Fruit fly (Drosophila melanogaster) whole organism, embryonic: ENCODE measurements around the gene CG15286.

Experiments
- CG10147 ChIP-seq: fragments of 200-800 bp; sonication (Bioruptor generic); optimal IDR thresholded peaks from 2 replicates; lab custom pipeline; 2019; ENCODE audit warnings: missing biosample characterization, mild to moderate bottlenecking, missing genetic modification characterization, moderate library complexity
- CG10431 ChIP-seq: fragments of 200-800 bp; sonication (Bioruptor generic); optimal IDR thresholded peaks from 3 replicates; lab custom pipeline; 2018; ENCODE audit warnings: missing biosample characterization, mild to moderate bottlenecking, missing genetic modification characterization
- CG13287 ChIP-seq: fragments of 200-800 bp; sonication (Bioruptor generic); IDR thresholded peaks from 2 replicates; pipeline ENCODE4 v1.3.6; 2022; ENCODE audit warnings: missing biosample characterization, missing genetic modification characterization; ENCODE audit not compliant: partially characterized antibody
- CG14965 ChIP-seq: fragments of 200-800 bp; sonication (Bioruptor generic); optimal IDR thresholded peaks from 2 replicates; lab custom pipeline; 2016; ENCODE audit warnings: missing biosample characterization, missing genetic modification characterization, borderline replicate concordance
- CG15073 ChIP-seq: fragments of 200-800 bp; sonication (Bioruptor generic); optimal IDR thresholded peaks from 2 replicates; lab custom pipeline; 2016; ENCODE audit warnings: missing biosample characterization, missing genetic modification characterization
- CG1529 ChIP-seq: fragments of 200-800 bp; sonication (Bioruptor generic); optimal IDR thresholded peaks from 3 replicates; lab custom pipeline; 2018; ENCODE audit warnings: missing biosample characterization, missing genetic modification characterization
- CG1603 ChIP-seq: fragments of 200-800 bp; sonication (Bioruptor generic); optimal IDR thresholded peaks from 2 replicates; lab custom pipeline; 2019; ENCODE audit warnings: missing biosample characterization, mild to moderate bottlenecking, missing genetic modification characterization, moderate library complexity
- CG16813 ChIP-seq: fragments of 200-800 bp; sonication (Bioruptor generic); IDR thresholded peaks from 3 replicates; pipeline ENCODE4 v1.3.6; 2022; ENCODE audit warnings: missing biosample characterization, missing genetic modification characterization; ENCODE audit not compliant: partially characterized antibody
- CG17328 ChIP-seq: fragments of 200-800 bp; sonication (Bioruptor generic); IDR thresholded peaks from 2 replicates; pipeline ENCODE4 v1.3.6; 2022; ENCODE audit warnings: missing biosample characterization, missing genetic modification characterization
- CG2199 ChIP-seq: fragments of 200-800 bp; sonication (Bioruptor generic); IDR thresholded peaks from 3 replicates; pipeline ENCODE4 v1.3.6; 2022; ENCODE audit warnings: missing biosample characterization, missing genetic modification characterization
- CG31224 ChIP-seq: fragments of 200-800 bp; sonication (Bioruptor generic); IDR thresholded peaks from 2 replicates; pipeline ENCODE4 v1.3.6; 2022; ENCODE audit warnings: missing biosample characterization, missing genetic modification characterization
- CG4328 ChIP-seq: fragments of 200-800 bp; sonication (Bioruptor generic); optimal IDR thresholded peaks from 3 replicates; lab custom pipeline; 2017; ENCODE audit warnings: missing biosample characterization, missing genetic modification reagents, missing genetic modification characterization
- CG4820 ChIP-seq: fragments of 200-800 bp; sonication (Bioruptor generic); optimal IDR thresholded peaks from 3 replicates; lab custom pipeline; 2016; ENCODE audit warnings: missing biosample characterization, missing genetic modification characterization
- CG4854 ChIP-seq: fragments of 200-800 bp; sonication (Bioruptor generic); optimal IDR thresholded peaks from 2 replicates; lab custom pipeline; 2016; ENCODE audit warnings: missing biosample characterization, missing genetic modification characterization, inconsistent platforms
- CG6272 ChIP-seq: fragments of 200-800 bp; sonication (Bioruptor generic); IDR thresholded peaks from 2 replicates; pipeline ENCODE4 v1.3.6; 2022; ENCODE audit warnings: missing biosample characterization, missing genetic modification characterization
- CG6654 ChIP-seq: fragments of 200-800 bp; sonication (Bioruptor generic); optimal IDR thresholded peaks from 2 replicates; lab custom pipeline; 2017; ENCODE audit warnings: missing biosample characterization, mild to moderate bottlenecking, missing genetic modification characterization
- CG6683 ChIP-seq: fragments of 200-800 bp; sonication (Bioruptor generic); optimal IDR thresholded peaks from 2 replicates; lab custom pipeline; 2017; ENCODE audit warnings: missing biosample characterization, mild to moderate bottlenecking, missing genetic modification characterization, missing genetic modification reagents
- CG6765 ChIP-seq: fragments of 200-800 bp; sonication (Bioruptor generic); optimal IDR thresholded peaks from 3 replicates; lab custom pipeline; 2017; ENCODE audit warnings: missing biosample characterization, mild to moderate bottlenecking, missing genetic modification characterization
- CG8281 ChIP-seq: fragments of 200-800 bp; sonication (Bioruptor generic); optimal IDR thresholded peaks from 2 replicates; lab custom pipeline; 2018; ENCODE audit warnings: missing biosample characterization, mild to moderate bottlenecking, missing genetic modification characterization, moderate library complexity
- CG9437 ChIP-seq: fragments of 200-800 bp; sonication (Bioruptor generic); optimal IDR thresholded peaks from 2 replicates; lab custom pipeline; 2018; ENCODE audit warnings: missing biosample characterization, mild to moderate bottlenecking, missing genetic modification characterization
- CHES-1-like ChIP-seq: fragments of 200-800 bp; sonication (Bioruptor generic); optimal IDR thresholded peaks from 2 replicates; lab custom pipeline; 2016; ENCODE audit warnings: missing biosample characterization, missing genetic modification characterization
- Chrac-16 ChIP-seq: fragments of 200-800 bp; sonication (Bioruptor generic); optimal IDR thresholded peaks from 3 replicates; lab custom pipeline; 2016; ENCODE audit warnings: missing biosample characterization, missing genetic modification characterization
- Doc2 ChIP-seq: fragments of 200-800 bp; sonication (Bioruptor generic); IDR thresholded peaks from 2 replicates; pipeline ENCODE4 v1.3.6; 2022; ENCODE audit warnings: missing biosample characterization, missing genetic modification characterization
- Drgx ChIP-seq: fragments of 200-800 bp; sonication (Bioruptor generic); IDR thresholded peaks from 2 replicates; pipeline ENCODE4 v1.3.6; 2022; ENCODE audit warnings: missing biosample characterization, missing genetic modification characterization
- Elba2 ChIP-seq: fragments of 200-800 bp; sonication (Bioruptor generic); optimal IDR thresholded peaks from 3 replicates; lab custom pipeline; 2016; ENCODE audit warnings: missing biosample characterization, missing genetic modification characterization
- GATAe ChIP-seq: fragments of 200-800 bp; sonication (Bioruptor generic); conservative IDR thresholded peaks from 2 replicates; pipeline ENCODE4 v1.3.6; 2022; ENCODE audit warnings: missing biosample characterization, missing genetic modification characterization
- HLH4C ChIP-seq: fragments of 200-800 bp; sonication (Bioruptor generic); IDR thresholded peaks from 3 replicates; pipeline ENCODE4 v1.3.6; 2022; ENCODE audit warnings: missing biosample characterization, missing genetic modification characterization; ENCODE audit not compliant: partially characterized antibody
- HLHmδ ChIP-seq: fragments of 200-800 bp; sonication (Bioruptor generic); optimal IDR thresholded peaks from 2 replicates; lab custom pipeline; 2018; ENCODE audit warnings: missing biosample characterization, mild to moderate bottlenecking, missing genetic modification characterization, moderate library complexity
- Med ChIP-seq: fragments of 200-800 bp; sonication (Bioruptor generic); peaks from one replicate; lab custom pipeline; 2016; ENCODE audit warnings: missing biosample characterization, missing genetic modification characterization, mild to moderate bottlenecking, inconsistent platforms, moderate library complexity
- Optix ChIP-seq: fragments of 200-800 bp; sonication (Bioruptor generic); IDR thresholded peaks from 3 replicates; pipeline ENCODE4 v1.3.6; 2022; ENCODE audit warnings: missing biosample characterization, missing genetic modification characterization
- Ravus ChIP-seq: fragments of 200-800 bp; sonication (Bioruptor generic); IDR thresholded peaks from 2 replicates; pipeline ENCODE4 v1.3.6; 2022; ENCODE audit warnings: missing biosample characterization, missing genetic modification characterization
- Rx ChIP-seq: fragments of 200-800 bp; sonication (Bioruptor generic); IDR thresholded peaks from 2 replicates; pipeline ENCODE4 v1.3.6; 2022; ENCODE audit warnings: missing biosample characterization, missing genetic modification characterization
- Sry-β ChIP-seq: fragments of 200-800 bp; sonication (Bioruptor generic); optimal IDR thresholded peaks from 2 replicates; lab custom pipeline; 2018; ENCODE audit warnings: missing biosample characterization, mild to moderate bottlenecking, missing genetic modification characterization, moderate library complexity
- bowl ChIP-seq: fragments of 200-800 bp; sonication (Bioruptor generic); IDR thresholded peaks from 2 replicates; pipeline ENCODE4 v1.3.6; 2022; ENCODE audit warnings: missing biosample characterization, missing genetic modification characterization
- chinmo ChIP-seq: fragments of 200-800 bp; sonication (Bioruptor generic); IDR thresholded peaks from 4 replicates; pipeline ENCODE4 v1.3.6; 2022; ENCODE audit warnings: missing biosample characterization, missing genetic modification characterization; ENCODE audit not compliant: partially characterized antibody
- dmrt11E ChIP-seq: fragments of 200-800 bp; sonication (Bioruptor generic); optimal IDR thresholded peaks from 3 replicates; lab custom pipeline; 2018; ENCODE audit warnings: missing biosample characterization, mild to moderate bottlenecking, missing genetic modification characterization, moderate library complexity
- ems ChIP-seq: fragments of 200-800 bp; sonication (Bioruptor generic); optimal IDR thresholded peaks from 3 replicates; lab custom pipeline; 2016; ENCODE audit warnings: missing biosample characterization, missing genetic modification characterization
- hb ChIP-seq: fragments of 200-800 bp; sonication (Bioruptor generic); IDR thresholded peaks from 3 replicates; pipeline ENCODE4 v1.3.6; 2022; ENCODE audit warnings: missing biosample characterization, missing genetic modification characterization; ENCODE audit not compliant: partially characterized antibody
- hth ChIP-seq: fragments of >200 bp; optimal IDR thresholded peaks from 2 replicates; lab custom pipeline; 2017; ENCODE audit warnings: inconsistent platforms
- lab ChIP-seq: fragments of 200-800 bp; sonication (Bioruptor generic); optimal IDR thresholded peaks from 3 replicates; lab custom pipeline; 2017; ENCODE audit warnings: missing biosample characterization, missing genetic modification characterization, mild to moderate bottlenecking, moderate library complexity, missing genetic modification reagents
- lbe ChIP-seq: fragments of 200-800 bp; sonication (Bioruptor generic); optimal IDR thresholded peaks from 2 replicates; lab custom pipeline; 2016; ENCODE audit warnings: missing biosample characterization, mild to moderate bottlenecking, missing genetic modification characterization
- p53 ChIP-seq: fragments of 200-800 bp; sonication (Bioruptor generic); optimal IDR thresholded peaks from 2 replicates; lab custom pipeline; 2016; ENCODE audit warnings: missing biosample characterization, missing genetic modification characterization
- slp2 ChIP-seq: fragments of 200-800 bp; sonication (Bioruptor generic); optimal IDR thresholded peaks from 2 replicates; lab custom pipeline; 2016; ENCODE audit warnings: missing biosample characterization, missing genetic modification characterization
- ttk ChIP-seq: fragments of 200-800 bp; sonication (Bioruptor generic); IDR thresholded peaks from 2 replicates; pipeline ENCODE4 v2.1.2; 2022; ENCODE audit warnings: missing biosample characterization, missing genetic modification characterization
- unc-4 ChIP-seq: fragments of 200-800 bp; sonication (Bioruptor generic); IDR thresholded peaks from 2 replicates; pipeline ENCODE4 v1.3.6; 2022; ENCODE audit warnings: missing biosample characterization, missing genetic modification characterization; ENCODE audit not compliant: partially characterized antibody
- unpg ChIP-seq: fragments of 200-800 bp; sonication (Bioruptor generic); optimal IDR thresholded peaks from 3 replicates; lab custom pipeline; 2018; ENCODE audit warnings: missing biosample characterization, mild to moderate bottlenecking, missing genetic modification characterization, moderate library complexity
- z ChIP-seq: fragments of 200-800 bp; sonication (Bioruptor generic); IDR thresholded peaks from 3 replicates; pipeline ENCODE4 v1.3.6; 2022; ENCODE audit warnings: missing biosample characterization, missing genetic modification characterization
- zfh2 ChIP-seq: fragments of 200-800 bp; sonication (Bioruptor generic); optimal IDR thresholded peaks from 2 replicates; lab custom pipeline; 2016; ENCODE audit warnings: missing biosample characterization, missing genetic modification characterization

CG15286 gene

DNA sequence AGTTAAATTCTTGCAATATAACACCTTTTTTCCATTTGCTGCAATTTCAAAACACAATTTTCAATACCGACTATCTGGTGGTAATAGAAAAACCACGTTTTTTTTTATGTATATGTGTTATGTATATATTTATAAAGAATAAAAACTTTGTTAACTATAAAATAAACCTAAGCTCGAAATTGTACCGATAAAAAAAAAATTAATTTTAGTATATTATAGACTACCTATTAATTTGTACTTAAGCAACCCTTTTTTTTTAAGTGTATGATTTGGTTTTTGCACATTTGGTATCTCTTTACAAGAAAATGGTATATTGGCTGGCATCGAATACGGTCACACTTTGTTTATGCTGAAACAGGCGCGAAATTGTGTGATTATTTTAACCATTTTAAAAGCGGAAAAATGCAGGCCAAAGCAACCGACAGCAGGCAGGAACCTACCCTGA is 23.7 kb downstream of the CG15286 start, which contains the start of gene spel1 (continued):
- TF ChIP-seq CG16813 (no peak), dmrt11E (peak; percentile 74), GATAe (peak; percentile 36; the same call in 1 of the 2 replicates), CG10147 (GFP tag; lab: Kevin White, UChicago) (peak; percentile 73), Chrac-16 (GFP tag; lab: Kevin White, UChicago) (peak; percentile 60), CG14965 (GFP tag; lab: Kevin White, UChicago) (no peak), CG8281 (tag; lab: Kevin White, UChicago) (peak; percentile 46), Doc2 (GFP tag; lab: Robert Waterston, UW) (peak; percentile 21; the same call in 1 of the 2 replicates), CG9437 (GFP tag; lab: Kevin White, UChicago) (peak; percentile 74), Elba2 (no peak), ems (GFP tag; lab: Kevin White, UChicago) (peak; percentile 24), CG17328 (GFP tag; lab: Robert Waterston, UW) (peak; percentile 83), bowl (GFP tag; lab: Robert Waterston, UW) (0 out of 2 replicates have a peak, but pooled peaks have one; percentile 36), CG1529 (GFP tag; lab: Kevin White, UChicago) (peak; percentile 20), CG4854 (peak; percentile 9), hth (lab: Kevin White, UChicago) (no peak), unpg (peak; percentile 86), ttk (GFP tag; lab: Robert Waterston, UW) (peak; percentile 82), CG1603 (tag; lab: Kevin White, UChicago) (peak; percentile 45), Optix (GFP tag; lab: Robert Waterston, UW) (no peak), chinmo (GFP tag; lab: Robert Waterston, UW) (no peak), CG31224 (GFP tag; lab: Robert Waterston, UW) (peak; percentile 71), CG10431 (no peak), CG4328 (peak; percentile 31), CG6272 (peak; percentile 63)

DNA sequence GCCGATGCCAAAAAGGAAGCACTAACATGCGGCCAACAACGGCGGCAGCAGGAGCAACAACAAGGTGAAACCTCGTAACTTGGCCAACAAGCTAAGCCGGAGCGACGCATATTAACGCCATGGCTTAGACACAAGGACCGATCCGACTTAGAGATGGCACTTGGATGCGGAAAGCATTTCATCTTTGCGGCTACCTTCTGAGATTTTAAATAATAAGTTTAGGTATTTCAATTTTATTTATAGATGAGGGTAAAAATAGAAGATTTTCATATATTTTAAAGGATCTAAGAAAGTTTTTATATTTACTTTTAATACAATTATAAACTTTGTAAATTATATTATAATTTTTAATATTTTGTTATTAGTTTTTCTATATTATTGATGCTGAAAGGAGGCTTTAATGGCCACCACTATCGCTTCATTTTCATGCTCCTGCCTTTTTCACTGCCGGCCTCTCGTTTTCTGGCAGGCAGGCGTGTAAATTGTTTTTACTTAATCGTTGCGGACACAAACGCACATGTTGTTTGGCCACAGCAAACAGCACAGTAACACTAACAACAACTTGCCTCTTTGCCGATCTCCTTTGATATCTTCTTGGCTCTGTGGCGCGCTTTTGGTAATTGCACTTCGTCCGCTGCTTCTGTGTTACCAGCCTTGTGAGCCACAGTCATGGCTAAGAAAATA is 28.7 kb downstream of the CG15286 start:
- TF ChIP-seq hth (lab: Kevin White, UChicago) (no peak), CG15073 (GFP tag; lab: Kevin White, UChicago) (peak; percentile 4), lab (GFP tag; lab: Kevin White, UChicago) (no peak), z (GFP tag; lab: Robert Waterston, UW) (no peak), zfh2 (GFP tag; lab: Kevin White, UChicago) (no peak), CG6765 (no peak), Sry-β (no peak), p53 (no peak), Med (GFP tag; lab: Kevin White, UChicago) (peak; percentile 58), lbe (GFP tag; lab: Kevin White, UChicago) (no peak), CG6683 (GFP tag; lab: Kevin White, UChicago) (no peak), unc-4 (GFP tag; lab: Robert Waterston, UW) (no peak), Rx (GFP tag; lab: Robert Waterston, UW) (no peak), Drgx (peak; percentile 72), CG6654 (GFP tag; lab: Kevin White, UChicago) (no peak), Ravus (GFP tag; lab: Robert Waterston, UW) (no peak), CG13287 (GFP tag; lab: Robert Waterston, UW) (no peak), CG2199 (GFP tag; lab: Robert Waterston, UW) (peak; percentile 60; the same call in 2 of the 3 replicates), CHES-1-like (GFP tag; lab: Kevin White, UChicago) (no peak), CG4820 (GFP tag; lab: Kevin White, UChicago) (no peak), Doc2 (GFP tag; lab: Robert Waterston, UW) (no peak), HLH4C (GFP tag; lab: Robert Waterston, UW) (no peak), HLHmδ (GFP tag; lab: Kevin White, UChicago) (no peak), slp2 (GFP tag; lab: Kevin White, UChicago) (peak; percentile 29), hb (GFP tag; lab: Robert Waterston, UW) (no peak)
